Worm (Caenorhabditis elegans) whole organism, late embryonic: Measurements from ENCODE around the gene txt-1.

Experiments used
- C08G9.2 ChIP-seq: sonication (generic microtip); optimal IDR thresholded peaks from 2 replicates; lab custom pipeline; 2016; ENCODE audit warnings: mild to moderate bottlenecking, missing genetic modification characterization, moderate library complexity, missing compliant biosample characterization
- ahr-1 ChIP-seq: sonication (generic microtip); optimal IDR thresholded peaks from 2 replicates; lab custom pipeline; 2016; ENCODE audit warnings: missing genetic modification characterization, missing compliant biosample characterization
- ama-1 ChIP-seq: fragments of 150-350 bp; optimal IDR thresholded peaks from 2 replicates; lab custom pipeline; 2014
- ceh-31 ChIP-seq: sonication (generic microtip); optimal IDR thresholded peaks from 2 replicates; lab custom pipeline; 2016; ENCODE audit warnings: missing genetic modification characterization, missing compliant biosample characterization
- lin-11 ChIP-seq: fragments of 200-800 bp; sonication (Bioruptor generic); optimal IDR thresholded peaks from 2 replicates; lab custom pipeline; 2018; ENCODE audit warnings: mild to moderate bottlenecking, missing genetic modification characterization, missing compliant biosample characterization

ce11 chrII:112231-112630 is 6.2 kb downstream of the txt-1 start:
- no peak for TF ChIP-seq ahr-1 (tag; lab: Kevin White, UChicago)
- TF ChIP-seq ama-1 (lab: Kevin White, UChicago) = no peak
- no peak for TF ChIP-seq lin-11
- no peak for TF ChIP-seq C08G9.2 (tag; lab: Kevin White, UChicago)
- TF ChIP-seq ceh-31 = no peak
